Fruit fly (Drosophila melanogaster) whole organism, pupa: ENCODE measurements around the gene Ptp36E.

ENCODE experiments used
- CG10348 ChIP-seq: fragments of 200-800 bp; sonication (Bioruptor generic); IDR thresholded peaks from 2 replicates; pipeline ENCODE4 v1.3.6; 2022; ENCODE audit warnings: missing biosample characterization, missing genetic modification characterization
- CG13204 ChIP-seq: fragments of 200-800 bp; sonication (Bioruptor generic); optimal IDR thresholded peaks from 2 replicates; lab custom pipeline; 2018; ENCODE audit warnings: missing biosample characterization, mild to moderate bottlenecking, missing genetic modification characterization, moderate library complexity
- CG32121 ChIP-seq: fragments of 200-800 bp; sonication (Bioruptor generic); IDR thresholded peaks from 2 replicates; pipeline ENCODE4 v1.3.6; 2022; ENCODE audit warnings: missing biosample characterization, missing genetic modification characterization
- CG34367 ChIP-seq: fragments of 200-800 bp; sonication (Bioruptor generic); optimal IDR thresholded peaks from 2 replicates; lab custom pipeline; 2018; ENCODE audit warnings: missing biosample characterization, mild to moderate bottlenecking, missing genetic modification characterization
- CG4496 ChIP-seq: fragments of 200-800 bp; sonication (Bioruptor generic); IDR thresholded peaks from 3 replicates; pipeline ENCODE4 v1.3.6; 2022; ENCODE audit warnings: missing biosample characterization, missing genetic modification characterization
- CG8301 ChIP-seq: fragments of 200-800 bp; sonication (Bioruptor generic); optimal IDR thresholded peaks from 2 replicates; lab custom pipeline; 2018; ENCODE audit warnings: missing biosample characterization, mild to moderate bottlenecking, missing genetic modification characterization
- CG9948 ChIP-seq: fragments of 200-800 bp; sonication (Bioruptor generic); optimal IDR thresholded peaks from 2 replicates; lab custom pipeline; 2018; ENCODE audit warnings: missing biosample characterization, mild to moderate bottlenecking, missing genetic modification characterization, moderate library complexity
- D1 ChIP-seq: fragments of 200-800 bp; sonication (Bioruptor generic); optimal IDR thresholded peaks from 2 replicates; lab custom pipeline; 2018; ENCODE audit warnings: missing biosample characterization, mild to moderate bottlenecking, missing genetic modification characterization, moderate library complexity
- EcR ChIP-seq: fragments of 200-800 bp; sonication (Bioruptor generic); optimal IDR thresholded peaks from 3 replicates; lab custom pipeline; 2019; ENCODE audit warnings: missing biosample characterization, missing genetic modification characterization, mild to moderate bottlenecking, moderate library complexity, missing genetic modification reagents
- Snoo ChIP-seq: fragments of 200-800 bp; sonication (Bioruptor generic); optimal IDR thresholded peaks from 3 replicates; lab custom pipeline; 2017; ENCODE audit warnings: missing biosample characterization, mild to moderate bottlenecking, missing genetic modification characterization, inconsistent platforms
- fd96Ca ChIP-seq: fragments of 200-800 bp; sonication (Bioruptor generic); IDR thresholded peaks from 3 replicates; pipeline ENCODE4 v1.3.6; 2022; ENCODE audit warnings: missing biosample characterization, missing genetic modification characterization
- gl ChIP-seq: fragments of 200-800 bp; sonication (Bioruptor generic); optimal IDR thresholded peaks from 2 replicates; lab custom pipeline; 2018; ENCODE audit warnings: missing biosample characterization, mild to moderate bottlenecking, missing genetic modification characterization
- rn ChIP-seq: fragments of 200-800 bp; sonication (Bioruptor generic); IDR thresholded peaks from 2 replicates; pipeline ENCODE4 v1.3.6; 2022; ENCODE audit warnings: missing biosample characterization, missing genetic modification characterization

DNA sequence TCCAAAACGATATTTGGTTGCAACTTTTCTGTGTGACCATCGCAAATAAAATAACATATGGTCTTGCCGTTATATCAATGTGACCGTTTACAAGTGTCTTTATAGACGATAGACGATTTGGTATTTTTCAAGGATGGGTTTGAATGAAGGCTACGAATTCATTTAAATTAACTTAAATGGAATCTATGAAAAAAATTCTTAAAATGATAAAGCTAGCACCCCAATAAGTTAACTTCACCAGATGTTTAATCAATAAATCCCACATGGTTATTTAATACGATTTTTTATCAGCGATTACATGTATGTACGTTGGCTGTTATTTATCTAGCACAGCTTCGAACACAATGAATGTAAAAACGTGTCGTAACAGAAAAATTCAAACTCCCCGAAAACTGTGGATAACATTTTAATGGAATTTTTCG, 26.2 kb downstream of the Ptp36E start:
- no peak for TF ChIP-seq fd96Ca (GFP tag; lab: Robert Waterston, UW)
- TF ChIP-seq D1 (tag; lab: Kevin White, UChicago), result peak; percentile 71
- TF ChIP-seq CG4496 (GFP tag; lab: Robert Waterston, UW), result no peak
- TF ChIP-seq gl (tag; lab: Kevin White, UChicago), result no peak
- TF ChIP-seq CG32121, result no peak
- TF ChIP-seq CG34367 (tag; lab: Kevin White, UChicago), result no peak
- no peak for TF ChIP-seq rn (GFP tag; lab: Robert Waterston, UW)
- no peak for TF ChIP-seq CG10348 (GFP tag; lab: Robert Waterston, UW)
- TF ChIP-seq CG8301 (tag; lab: Kevin White, UChicago), result no peak
- no peak for TF ChIP-seq EcR (GFP tag; lab: Kevin White, UChicago)
- TF ChIP-seq CG13204 (GFP tag; lab: Kevin White, UChicago), result no peak
- no peak for TF ChIP-seq Snoo
- TF ChIP-seq CG9948 (tag; lab: Kevin White, UChicago), result no peak
